Worm (Caenorhabditis elegans) whole organism, L4 larva: ENCODE data around the gene ifas-1.

Experiments
- D1046.2 ChIP-seq: fragments of 200-800 bp; sonication (Bioruptor generic); IDR thresholded peaks from 2 replicates; pipeline ENCODE4 v1.3.6; 2022; ENCODE audit warnings: missing genetic modification characterization, missing compliant biosample characterization
- F26F4.8 ChIP-seq: fragments of 200-800 bp; sonication (Bioruptor generic); conservative IDR thresholded peaks from 2 replicates; pipeline ENCODE4 v1.3.6; 2022; ENCODE audit warnings: missing genetic modification characterization, missing compliant biosample characterization
- F37D6.2 ChIP-seq: sonication (generic microtip); optimal IDR thresholded peaks from 2 replicates; lab custom pipeline; 2016; ENCODE audit warnings: mild to moderate bottlenecking, missing genetic modification characterization, missing compliant biosample characterization
- F44E2.7 ChIP-seq: fragments of 200-800 bp; sonication (Bioruptor generic); IDR thresholded peaks from 2 replicates; pipeline ENCODE4 v2.1.2; 2022; ENCODE audit warnings: missing genetic modification characterization, missing compliant biosample characterization
- T20F7.1 ChIP-seq: fragments of 200-800 bp; sonication (Bioruptor generic); optimal IDR thresholded peaks from 2 replicates; lab custom pipeline; 2018; ENCODE audit warnings: mild to moderate bottlenecking, missing genetic modification characterization, missing compliant biosample characterization
- Y48G9A.11 ChIP-seq: fragments of 200-800 bp; sonication (Bioruptor generic); IDR thresholded peaks from 2 replicates; pipeline ENCODE4 v1.3.6; 2022; ENCODE audit warnings: missing genetic modification reagents, missing genetic modification characterization, missing compliant biosample characterization
- Y75B8A.6 ChIP-seq: fragments of 200-800 bp; sonication (Bioruptor generic); IDR thresholded peaks from 2 replicates; pipeline ENCODE4 v1.3.6; 2022; ENCODE audit warnings: missing genetic modification reagents, missing genetic modification characterization, missing compliant biosample characterization
- ZK337.2 ChIP-seq: fragments of 200-800 bp; sonication (Bioruptor generic); IDR thresholded peaks from 2 replicates; pipeline ENCODE4 v1.3.6; 2022; ENCODE audit warnings: missing genetic modification reagents, missing genetic modification characterization, missing compliant biosample characterization
- aha-1 ChIP-seq: fragments of 150-350 bp; peaks from one replicate; lab custom pipeline; 2014; ENCODE audit warnings: missing biosample characterization, missing genetic modification characterization
- ama-1 ChIP-seq: fragments of 150-350 bp; optimal IDR thresholded peaks from 2 replicates; lab custom pipeline; 2014; ENCODE audit warnings: inconsistent platforms, mixed read lengths
- arid-1 ChIP-seq: fragments of 200-800 bp; sonication (Bioruptor generic); conservative IDR thresholded peaks from 2 replicates; pipeline ENCODE4 v1.3.6; 2022; ENCODE audit warnings: missing genetic modification reagents, missing genetic modification characterization, missing compliant biosample characterization
- ceh-32 ChIP-seq: sonication (generic microtip); optimal IDR thresholded peaks from 2 replicates; lab custom pipeline; 2016; ENCODE audit warnings: mild to moderate bottlenecking, missing genetic modification characterization, missing compliant biosample characterization; ENCODE audit not compliant: poor library complexity
- ces-1 ChIP-seq: fragments of 150-350 bp; sonication (generic microtip); optimal IDR thresholded peaks from 4 replicates; lab custom pipeline; 2014; ENCODE audit warnings: missing biosample characterization, missing genetic modification reagents, missing genetic modification characterization
- daf-16 ChIP-seq, 3 experiments: sonication (generic microtip); optimal IDR thresholded peaks; 2 replicates each; lab custom pipeline; 2016 to 2017; ENCODE audit warnings: missing genetic modification characterization in 3 of 3, missing genetic modification reagents in 3 of 3, mild to moderate bottlenecking in 2 of 3, missing compliant biosample characterization in 2 of 3, missing biosample characterization in 1 of 3, moderate library complexity in 1 of 3
- daf-19 ChIP-seq: fragments of 200-800 bp; sonication (Bioruptor generic); conservative IDR thresholded peaks from 2 replicates; pipeline ENCODE4 v1.3.6; 2022; ENCODE audit warnings: missing genetic modification characterization, missing compliant biosample characterization
- egl-27 ChIP-seq: sonication (generic microtip); optimal IDR thresholded peaks from 3 replicates; lab custom pipeline; 2017; ENCODE audit warnings: missing biosample characterization, missing genetic modification reagents, missing genetic modification characterization
- fkh-10 ChIP-seq: fragments of 150-350 bp; optimal IDR thresholded peaks from 2 replicates; lab custom pipeline; 2014; ENCODE audit warnings: missing biosample characterization, missing genetic modification reagents, missing genetic modification characterization
- hlh-11 ChIP-seq: fragments of 200-800 bp; sonication (Bioruptor generic); optimal IDR thresholded peaks from 2 replicates; lab custom pipeline; 2018; ENCODE audit warnings: mild to moderate bottlenecking, missing genetic modification characterization, missing compliant biosample characterization
- jun-1 ChIP-seq: fragments of 150-350 bp; optimal IDR thresholded peaks from 2 replicates; lab custom pipeline; 2014; ENCODE audit warnings: missing biosample characterization, missing genetic modification reagents, missing genetic modification characterization
- lin-38 ChIP-seq: fragments of 200-800 bp; sonication (Bioruptor generic); IDR thresholded peaks from 2 replicates; pipeline ENCODE4 v1.3.6; 2022; ENCODE audit warnings: missing genetic modification reagents, missing genetic modification characterization, missing compliant biosample characterization
- lir-3 ChIP-seq: sonication (generic microtip); optimal IDR thresholded peaks from 2 replicates; lab custom pipeline; 2016; ENCODE audit warnings: mild to moderate bottlenecking, missing genetic modification characterization, missing compliant biosample characterization
- lsy-2 ChIP-seq, 2 experiments: fragments of 150-350 bp in 1 of 2; sonication (generic microtip) in 1 of 2; optimal IDR thresholded peaks; 2 replicates each; lab custom pipeline; 2014 to 2017; ENCODE audit warnings: missing biosample characterization in 2 of 2, missing genetic modification characterization in 2 of 2
- mes-2 ChIP-seq: sonication (generic microtip); optimal IDR thresholded peaks from 2 replicates; lab custom pipeline; 2016; ENCODE audit warnings: missing genotype, mild to moderate bottlenecking, missing genetic modification characterization, missing compliant biosample characterization; ENCODE audit not compliant: poor library complexity, severe bottlenecking
- mxl-3 ChIP-seq: fragments of 200-800 bp; sonication (Bioruptor generic); optimal IDR thresholded peaks from 2 replicates; lab custom pipeline; 2018; ENCODE audit warnings: mild to moderate bottlenecking, missing genetic modification characterization, missing compliant biosample characterization
- nhr-102 ChIP-seq: sonication (generic microtip); optimal IDR thresholded peaks from 2 replicates; lab custom pipeline; 2016; ENCODE audit warnings: mild to moderate bottlenecking, missing genetic modification characterization, moderate library complexity, missing compliant biosample characterization
- nhr-11 ChIP-seq: fragments of 150-350 bp; optimal IDR thresholded peaks from 2 replicates; lab custom pipeline; 2014; ENCODE audit warnings: missing biosample characterization, missing genetic modification characterization
- nhr-111 ChIP-seq: fragments of 200-800 bp; sonication (Bioruptor generic); optimal IDR thresholded peaks from 2 replicates; lab custom pipeline; 2018; ENCODE audit warnings: mild to moderate bottlenecking, missing genetic modification characterization, missing compliant biosample characterization
- nhr-25 ChIP-seq: sonication (generic microtip); optimal IDR thresholded peaks from 2 replicates; lab custom pipeline; 2017; ENCODE audit warnings: missing genetic modification characterization, mild to moderate bottlenecking, missing compliant biosample characterization, antibody characterized with exemption, moderate library complexity, borderline replicate concordance; ENCODE audit not compliant: insufficient read depth
- nhr-28 ChIP-seq: fragments of 150-350 bp; optimal IDR thresholded peaks from 2 replicates; lab custom pipeline; 2014; ENCODE audit warnings: missing biosample characterization, missing genetic modification characterization
- nhr-41 ChIP-seq: fragments of 200-800 bp; sonication (Bioruptor generic); IDR thresholded peaks from 2 replicates; pipeline ENCODE4 v1.3.6; 2022; ENCODE audit warnings: missing genetic modification reagents, missing genetic modification characterization, missing compliant biosample characterization
- nhr-48 ChIP-seq: sonication (generic microtip); optimal IDR thresholded peaks from 2 replicates; lab custom pipeline; 2016; ENCODE audit warnings: mild to moderate bottlenecking, missing genetic modification characterization, missing compliant biosample characterization
- nhr-77 ChIP-seq: fragments of 150-350 bp; optimal IDR thresholded peaks from 2 replicates; lab custom pipeline; 2014; ENCODE audit warnings: missing biosample characterization, missing genetic modification characterization
- php-3 ChIP-seq: fragments of 200-800 bp; sonication (Bioruptor generic); IDR thresholded peaks from 2 replicates; pipeline ENCODE4 v1.3.6; 2022; ENCODE audit warnings: missing genetic modification reagents, missing genetic modification characterization, missing compliant biosample characterization
- pqm-1 ChIP-seq: sonication (generic microtip); optimal IDR thresholded peaks from 2 replicates; lab custom pipeline; 2017; ENCODE audit warnings: missing biosample characterization, missing genetic modification characterization
- skn-1 ChIP-seq: fragments of 150-350 bp; optimal IDR thresholded peaks from 2 replicates; lab custom pipeline; 2014; ENCODE audit warnings: missing biosample characterization, missing genetic modification characterization
- snpc-1.2 ChIP-seq: fragments of 200-800 bp; sonication (Bioruptor generic); IDR thresholded peaks from 2 replicates; pipeline ENCODE4 v1.3.6; 2022; ENCODE audit warnings: missing genetic modification reagents, missing genetic modification characterization, missing compliant biosample characterization
- spr-3 ChIP-seq: fragments of 200-800 bp; sonication (Bioruptor generic); optimal IDR thresholded peaks from 2 replicates; lab custom pipeline; 2018; ENCODE audit warnings: mild to moderate bottlenecking, missing genetic modification characterization, missing compliant biosample characterization
- tag-97 ChIP-seq: fragments of 200-800 bp; sonication (Bioruptor generic); IDR thresholded peaks from 2 replicates; pipeline ENCODE4 v1.3.6; 2022; ENCODE audit warnings: missing genetic modification characterization, missing compliant biosample characterization
- unc-62 ChIP-seq, 3 experiments: fragments of 150-350 bp in 1 of 3; sonication (generic microtip); optimal IDR thresholded peaks in 2 of 3; peaks in 1 of 3; 1 replicate in 1 of 3; 2 replicates in 2 of 3; lab custom pipeline; 2014 to 2017; ENCODE audit warnings: missing biosample characterization in 3 of 3, missing genetic modification characterization in 3 of 3, missing genetic modification reagents in 3 of 3, missing genotype in 1 of 3
- zfp-3 ChIP-seq: fragments of 200-800 bp; sonication (Bioruptor generic); conservative IDR thresholded peaks from 2 replicates; pipeline ENCODE4 v1.3.6; 2022; ENCODE audit warnings: missing genetic modification reagents, missing genetic modification characterization, missing compliant biosample characterization
- zip-11 ChIP-seq: fragments of 200-800 bp; sonication (Bioruptor generic); IDR thresholded peaks from 2 replicates; pipeline ENCODE4 v1.3.6; 2022; ENCODE audit warnings: missing genetic modification characterization, missing compliant biosample characterization
- ztf-7 ChIP-seq: fragments of 150-350 bp; optimal IDR thresholded peaks from 2 replicates; lab custom pipeline; 2014; ENCODE audit warnings: missing biosample characterization, missing genetic modification characterization

ifas-1 gene

DNA sequence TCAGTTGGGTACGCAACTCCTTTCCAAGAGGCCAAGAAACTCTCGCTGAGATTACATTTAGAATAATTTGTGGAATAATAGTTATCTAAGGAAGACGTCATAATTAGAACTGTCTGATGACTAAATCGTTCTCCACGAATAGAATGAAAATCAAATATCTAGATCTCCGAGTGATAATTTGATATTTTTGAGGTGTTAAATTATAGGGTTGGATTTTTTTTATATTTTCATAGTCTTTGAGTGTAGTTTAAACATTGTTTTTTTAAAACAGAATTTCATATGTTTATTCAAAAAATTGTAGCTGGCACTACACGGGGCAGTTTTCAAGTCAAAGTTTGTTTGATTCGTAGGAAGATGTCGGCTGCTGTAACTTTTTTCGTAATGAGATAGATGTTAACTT is 27.9 kb upstream of the ifas-1 start, which contains the start of gene srh-99:
TSS of gene srh-99 (minus strand) at position 101 of the 400 bp plus-strand sequence.
- TF ChIP-seq pqm-1 (tag; lab: Kevin White, UChicago) = no peak
- TF ChIP-seq T20F7.1 (GFP tag; lab: Kevin White, UChicago) = no peak
- no peak for TF ChIP-seq snpc-1.2 (GFP tag; lab: Robert Waterston, UW)
- no peak for TF ChIP-seq egl-27
- no peak for TF ChIP-seq nhr-25 (tag; lab: Kevin White, UChicago)
- no peak for TF ChIP-seq skn-1 (tag; lab: Kevin White, UChicago)
- TF ChIP-seq nhr-111 (GFP tag; lab: Kevin White, UChicago) = no peak
- no peak for TF ChIP-seq ceh-32 (tag; lab: Kevin White, UChicago)
- TF ChIP-seq F37D6.2 (tag; lab: Kevin White, UChicago) = no peak
- TF ChIP-seq nhr-48 (tag; lab: Kevin White, UChicago) = no peak
- no peak for TF ChIP-seq tag-97 (GFP tag; lab: Robert Waterston, UW)

DNA sequence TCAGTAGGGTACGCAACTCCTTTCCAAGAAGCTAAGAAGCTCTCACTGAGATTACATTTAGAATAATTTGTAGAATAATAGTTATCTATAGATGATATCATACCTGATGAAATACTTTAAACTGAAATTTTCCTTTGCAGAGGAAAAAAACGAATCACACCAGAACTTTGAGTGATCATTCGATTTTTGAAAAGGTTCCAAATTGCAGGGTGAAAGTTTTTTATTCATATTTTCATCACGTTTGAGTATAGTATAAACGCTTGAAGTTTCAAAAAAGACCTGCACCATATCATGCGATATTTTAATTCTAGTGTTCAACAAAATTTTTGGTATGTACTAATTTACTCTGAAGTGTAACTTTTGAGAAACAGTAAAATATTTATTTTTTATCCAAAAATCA is 26.1 kb upstream of the ifas-1 start, which contains the start of gene srh-100:
TSS of gene srh-100 (minus strand) at position 101 of the 400 bp plus-strand sequence.
- TF ChIP-seq snpc-1.2 (GFP tag; lab: Robert Waterston, UW) (no peak), zfp-3 (GFP tag; lab: Robert Waterston, UW) (no peak), aha-1 (tag; lab: Kevin White, UChicago) (no peak), unc-62 (GFP tag; optimal IDR thresholded peaks at IDR 0.05 in 1 of 2; lab: Kevin White, UChicago) (no peak), unc-62 (tag; optimal IDR thresholded peaks at IDR 0.05; lab: Kevin White, UChicago) (no peak), nhr-11 (tag; lab: Kevin White, UChicago) (no peak), ama-1 (lab: Kevin White, UChicago) (no peak), F44E2.7 (no peak), Y75B8A.6 (GFP tag; lab: Robert Waterston, UW) (no peak), nhr-28 (no peak), arid-1 (GFP tag; lab: Robert Waterston, UW) (no peak), daf-16 (GFP tag; optimal IDR thresholded peaks at IDR 0.05; lab: Kevin White, UChicago) (no peak), daf-16 (tag; optimal IDR thresholded peaks at IDR 0.05; lab: Kevin White, UChicago) (no peak), nhr-77 (no peak), F26F4.8 (no peak), D1046.2 (GFP tag; lab: Robert Waterston, UW) (no peak), nhr-25 (tag; lab: Kevin White, UChicago) (no peak), ztf-7 (tag; lab: Kevin White, UChicago) (no peak), nhr-41 (GFP tag; lab: Robert Waterston, UW) (no peak), hlh-11 (tag; lab: Kevin White, UChicago) (no peak), daf-19 (GFP tag; lab: Robert Waterston, UW) (no peak), nhr-102 (tag; lab: Kevin White, UChicago) (no peak)

DNA sequence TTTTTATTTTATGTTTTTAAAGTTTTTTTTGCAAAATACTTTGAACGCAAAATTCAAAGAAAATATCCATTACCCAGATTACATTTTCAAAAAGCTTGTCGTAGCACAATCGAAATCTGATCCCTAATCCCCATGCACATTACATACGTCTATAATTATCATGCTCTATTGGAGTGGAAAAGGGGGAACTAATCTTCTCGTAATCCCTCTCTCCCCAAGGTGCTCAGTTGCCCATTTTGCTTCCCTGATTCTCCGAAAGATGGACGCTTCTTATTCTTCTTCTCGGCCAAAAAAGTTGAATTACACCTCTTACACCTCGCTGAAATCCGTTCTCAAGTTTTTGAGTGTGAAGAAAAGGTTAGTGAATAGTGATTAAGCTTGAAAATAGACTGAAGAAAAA is 22.5 kb upstream of the ifas-1 start, which contains the start of gene fbxc-53:
TSS of gene fbxc-53 (plus strand) at position 245 of the 400 bp plus-strand sequence.
- TF ChIP-seq ama-1 (lab: Kevin White, UChicago) (no peak), spr-3 (GFP tag; lab: Kevin White, UChicago) (no peak), ces-1 (no peak), lsy-2 (tag; optimal IDR thresholded peaks at IDR 0.05; lab: Kevin White, UChicago) (no peak), Y48G9A.11 (GFP tag; lab: Robert Waterston, UW) (no peak), lin-38 (GFP tag; lab: Robert Waterston, UW) (no peak), ZK337.2 (GFP tag; lab: Robert Waterston, UW) (no peak), mes-2 (tag; lab: Kevin White, UChicago) (no peak), zip-11 (GFP tag; lab: Robert Waterston, UW) (no peak), fkh-10 (GFP tag; lab: Kevin White, UChicago) (no peak), nhr-77 (no peak), php-3 (GFP tag; lab: Robert Waterston, UW) (no peak), jun-1 (tag; lab: Kevin White, UChicago) (no peak), skn-1 (tag; lab: Kevin White, UChicago) (no peak), unc-62 (GFP tag; optimal IDR thresholded peaks at IDR 0.05 in 1 of 2; lab: Kevin White, UChicago) (no peak), unc-62 (tag; optimal IDR thresholded peaks at IDR 0.05; lab: Kevin White, UChicago) (no peak), lir-3 (tag; lab: Kevin White, UChicago) (no peak), mxl-3 (no peak)
